Worm (Caenorhabditis elegans) whole organism, L2 larva: ENCODE data around the gene hoe-1.

ENCODE experiments used
- C34F6.9 ChIP-seq: fragments of 150-350 bp; optimal IDR thresholded peaks from 2 replicates; lab custom pipeline; 2014; ENCODE audit warnings: missing biosample characterization, missing genetic modification characterization
- F13H6.1 ChIP-seq: sonication (generic microtip); optimal IDR thresholded peaks from 2 replicates; lab custom pipeline; 2016; ENCODE audit warnings: missing genetic modification characterization, missing compliant biosample characterization
- R02D3.7 ChIP-seq: fragments of 150-350 bp; optimal IDR thresholded peaks from 2 replicates; lab custom pipeline; 2014; ENCODE audit warnings: missing biosample characterization, missing genetic modification characterization
- Y55F3AM.14 ChIP-seq: fragments of 200-800 bp; sonication (Bioruptor generic); optimal IDR thresholded peaks from 2 replicates; lab custom pipeline; 2018; ENCODE audit warnings: mild to moderate bottlenecking, missing genetic modification characterization, missing compliant biosample characterization
- aly-2 ChIP-seq: fragments of 150-350 bp; optimal IDR thresholded peaks from 2 replicates; lab custom pipeline; 2014; ENCODE audit warnings: missing biosample characterization, missing genetic modification characterization
- ama-1 ChIP-seq: fragments of 150-350 bp; optimal IDR thresholded peaks from 2 replicates; lab custom pipeline; 2018; ENCODE audit warnings: inconsistent platforms
- ceh-82 ChIP-seq: fragments of 150-350 bp; optimal IDR thresholded peaks from 2 replicates; lab custom pipeline; 2014; ENCODE audit warnings: missing biosample characterization, missing genetic modification characterization
- crh-2 ChIP-seq: sonication (generic microtip); optimal IDR thresholded peaks from 2 replicates; lab custom pipeline; 2017; ENCODE audit warnings: missing biosample characterization, missing genetic modification characterization
- dmd-4 ChIP-seq: sonication (generic microtip); optimal IDR thresholded peaks from 2 replicates; lab custom pipeline; 2017; ENCODE audit warnings: missing biosample characterization, missing genetic modification characterization
- egl-27 ChIP-seq: sonication (generic microtip); optimal IDR thresholded peaks from 3 replicates; lab custom pipeline; 2017; ENCODE audit warnings: missing biosample characterization, missing genetic modification reagents, missing genetic modification characterization
- elt-1 ChIP-seq: fragments of 150-350 bp; optimal IDR thresholded peaks from 2 replicates; lab custom pipeline; 2014; ENCODE audit warnings: missing biosample characterization, missing genetic modification characterization
- elt-3 ChIP-seq: sonication (generic microtip); optimal IDR thresholded peaks from 2 replicates; lab custom pipeline; 2017; ENCODE audit warnings: missing biosample characterization, missing genetic modification characterization
- fos-1 ChIP-seq: fragments of 150-350 bp; optimal IDR thresholded peaks from 2 replicates; lab custom pipeline; 2014; ENCODE audit warnings: missing biosample characterization, missing genetic modification characterization
- gmeb-1 ChIP-seq: fragments of 150-350 bp; optimal IDR thresholded peaks from 2 replicates; lab custom pipeline; 2014; ENCODE audit warnings: missing biosample characterization, missing genetic modification characterization
- lin-11 ChIP-seq: fragments of 150-350 bp; sonication (generic microtip); optimal IDR thresholded peaks from 2 replicates; lab custom pipeline; 2014; ENCODE audit warnings: missing biosample characterization, missing genetic modification characterization, inconsistent platforms, mixed read lengths
- lin-13 ChIP-seq: fragments of 150-350 bp; optimal IDR thresholded peaks from 2 replicates; lab custom pipeline; 2014; ENCODE audit warnings: missing biosample characterization, missing genetic modification reagents, missing genetic modification characterization
- lin-39 ChIP-seq: fragments of 150-350 bp; optimal IDR thresholded peaks from 2 replicates; lab custom pipeline; 2014; ENCODE audit warnings: missing biosample characterization, missing genetic modification reagents, missing genetic modification characterization
- lsy-2 ChIP-seq, 2 experiments: fragments of 150-350 bp in 1 of 2; sonication (generic microtip) in 1 of 2; optimal IDR thresholded peaks; 2 replicates each; lab custom pipeline; 2014 to 2017; ENCODE audit warnings: missing biosample characterization in 2 of 2, missing genetic modification characterization in 2 of 2
- mab-5 ChIP-seq: fragments of 150-350 bp; optimal IDR thresholded peaks from 2 replicates; lab custom pipeline; 2014; ENCODE audit warnings: missing biosample characterization, missing genetic modification characterization
- mbf-1 ChIP-seq: sonication (generic microtip); optimal IDR thresholded peaks from 2 replicates; lab custom pipeline; 2017; ENCODE audit warnings: missing biosample characterization, missing genetic modification characterization
- mdl-1 ChIP-seq, 2 experiments: fragments of 150-350 bp in 1 of 2; sonication (generic microtip) in 1 of 2; optimal IDR thresholded peaks; 2 replicates each; lab custom pipeline; 2017; ENCODE audit warnings: missing biosample characterization in 2 of 2, missing genetic modification characterization in 2 of 2
- nhr-11 ChIP-seq: fragments of 150-350 bp; optimal IDR thresholded peaks from 2 replicates; lab custom pipeline; 2014; ENCODE audit warnings: missing biosample characterization, missing genetic modification characterization
- nhr-12 ChIP-seq: fragments of 150-350 bp; optimal IDR thresholded peaks from 2 replicates; lab custom pipeline; 2014; ENCODE audit warnings: missing biosample characterization, missing genetic modification characterization
- nhr-129 ChIP-seq: fragments of 150-350 bp; optimal IDR thresholded peaks from 2 replicates; lab custom pipeline; 2014; ENCODE audit warnings: missing biosample characterization, missing genetic modification characterization
- nhr-21 ChIP-seq: fragments of 150-350 bp; optimal IDR thresholded peaks from 2 replicates; lab custom pipeline; 2014; ENCODE audit warnings: missing biosample characterization, missing genetic modification characterization
- nhr-237 ChIP-seq: fragments of 150-350 bp; optimal IDR thresholded peaks from 2 replicates; lab custom pipeline; 2014; ENCODE audit warnings: missing biosample characterization, missing genetic modification characterization
- nhr-25 ChIP-seq: fragments of 150-350 bp; sonication (generic microtip); optimal IDR thresholded peaks from 3 replicates; lab custom pipeline; 2014; ENCODE audit warnings: missing biosample characterization, missing genetic modification characterization
- nhr-77 ChIP-seq: fragments of 150-350 bp; optimal IDR thresholded peaks from 2 replicates; lab custom pipeline; 2014; ENCODE audit warnings: missing biosample characterization, missing genetic modification characterization
- peb-1 ChIP-seq: fragments of 150-350 bp; optimal IDR thresholded peaks from 2 replicates; lab custom pipeline; 2014; ENCODE audit warnings: missing biosample characterization, missing genetic modification characterization
- skn-1 ChIP-seq: sonication (generic microtip); optimal IDR thresholded peaks from 2 replicates; lab custom pipeline; 2017; ENCODE audit warnings: missing biosample characterization, missing genetic modification characterization
- sma-3 ChIP-seq: sonication (generic microtip); optimal IDR thresholded peaks from 2 replicates; lab custom pipeline; 2016; ENCODE audit warnings: missing genetic modification reagents, missing genetic modification characterization, missing compliant biosample characterization
- sma-9 ChIP-seq, 2 experiments: fragments of 150-350 bp in 1 of 2; sonication (generic microtip) in 1 of 2; optimal IDR thresholded peaks; 2 replicates each; lab custom pipeline; 2014 to 2016; ENCODE audit warnings: missing genetic modification characterization in 2 of 2, mild to moderate bottlenecking in 1 of 2, missing biosample characterization in 1 of 2, missing compliant biosample characterization in 1 of 2, missing genetic modification reagents in 1 of 2, moderate library complexity in 1 of 2
- unc-39 ChIP-seq: fragments of 150-350 bp; optimal IDR thresholded peaks from 2 replicates; lab custom pipeline; 2014; ENCODE audit warnings: missing biosample characterization, missing genetic modification characterization
- unc-55 ChIP-seq: fragments of 150-350 bp; sonication (generic microtip); optimal IDR thresholded peaks from 3 replicates; lab custom pipeline; 2014; ENCODE audit warnings: missing biosample characterization, missing genetic modification reagents, missing genetic modification characterization
- unc-62 ChIP-seq: fragments of 150-350 bp; optimal IDR thresholded peaks from 2 replicates; lab custom pipeline; 2014; ENCODE audit warnings: missing biosample characterization, missing genetic modification reagents, missing genetic modification characterization
- zag-1 ChIP-seq: fragments of 150-350 bp; optimal IDR thresholded peaks from 2 replicates; lab custom pipeline; 2014; ENCODE audit warnings: missing biosample characterization, missing genetic modification characterization
- ztf-1 ChIP-seq: fragments of 200-800 bp; sonication (Bioruptor generic); conservative IDR thresholded peaks from 2 replicates; pipeline ENCODE4 v1.3.6; 2022; ENCODE audit warnings: missing genetic modification characterization, missing compliant biosample characterization
- ztf-11 ChIP-seq: sonication (generic microtip); optimal IDR thresholded peaks from 2 replicates; lab custom pipeline; 2017; ENCODE audit warnings: missing biosample characterization, missing genetic modification characterization
- ztf-4 ChIP-seq: fragments of 150-350 bp; optimal IDR thresholded peaks from 2 replicates; lab custom pipeline; 2014; ENCODE audit warnings: missing biosample characterization, missing genetic modification characterization

hoe-1 gene

ce11 chrIV:4710459-4710858 is 33.6 kb downstream of the hoe-1 start, which contains the start of gene cif-1:
TSS of gene cif-1 (minus strand) at chrIV:4710755.
- TF ChIP-seq ceh-82 (no peak), mab-5 (tag; lab: Kevin White, UChicago) (no peak), dmd-4 (tag; lab: Kevin White, UChicago) (no peak), nhr-237 (no peak), ama-1 (lab: Kevin White, UChicago) (no peak), sma-3 (GFP tag; lab: Kevin White, UChicago) (no peak), unc-39 (tag; lab: Kevin White, UChicago) (no peak)

ce11 chrIV:4705922-4706321 is 38.1 kb downstream of the hoe-1 start:
- no peak for TF ChIP-seq Y55F3AM.14 (GFP tag; lab: Kevin White, UChicago)
- no peak for TF ChIP-seq elt-1 (tag; lab: Kevin White, UChicago)
- TF ChIP-seq ztf-1 (GFP tag; lab: Robert Waterston, UW) = no peak
- TF ChIP-seq nhr-12 (tag; lab: Kevin White, UChicago) = no peak
- TF ChIP-seq nhr-11 (tag; lab: Kevin White, UChicago) = no peak
- no peak for TF ChIP-seq unc-62
- no peak for TF ChIP-seq nhr-21 (tag; lab: Kevin White, UChicago)
- TF ChIP-seq unc-39 (tag; lab: Kevin White, UChicago) = no peak

- TF ChIP-seq Y55F3AM.14 (GFP tag; lab: Kevin White, UChicago) (peak; percentile 10), nhr-25 (peak; percentile 24), skn-1 (no peak), sma-9 (GFP tag; optimal IDR thresholded peaks at IDR 0.05; lab: Kevin White, UChicago) (peak; percentile 68), sma-9 (tag; optimal IDR thresholded peaks at IDR 0.05; lab: Kevin White, UChicago) (no peak), ztf-4 (tag; lab: Kevin White, UChicago) (peak; percentile 15), ceh-82 (no peak), ama-1 (lab: Kevin White, UChicago) (no peak), nhr-129 (tag; lab: Kevin White, UChicago) (peak; percentile 76), egl-27 (no peak), nhr-77 (tag; lab: Kevin White, UChicago) (no peak), R02D3.7 (tag; lab: Kevin White, UChicago) (no peak), sma-3 (GFP tag; lab: Kevin White, UChicago) (peak; percentile 74), unc-55 (GFP tag; lab: Kevin White, UChicago) (peak; percentile 60), nhr-21 (tag; lab: Kevin White, UChicago) (peak; percentile 0), F13H6.1 (tag; lab: Kevin White, UChicago) (peak; percentile 75), lsy-2 (tag; optimal IDR thresholded peaks at IDR 0.05; lab: Kevin White, UChicago) (peak; percentile 40 to 68), crh-2 (tag; lab: Kevin White, UChicago) (peak; percentile 37), fos-1 (tag; lab: Kevin White, UChicago) (peak; percentile 91), lin-13 (GFP tag; lab: Kevin White, UChicago) (peak; percentile 39), aly-2 (no peak), mbf-1 (tag; lab: Kevin White, UChicago) (no peak), C34F6.9 (tag; lab: Kevin White, UChicago) (peak; percentile 60), lin-11 (tag; lab: Kevin White, UChicago) (peak; percentile 8), mdl-1 (tag; optimal IDR thresholded peaks at IDR 0.05; lab: Kevin White, UChicago) (no peak), ztf-11 (tag; lab: Kevin White, UChicago) (no peak), zag-1 (tag; lab: Kevin White, UChicago) (peak; percentile 40)
Measured at ce11 chrIV:4705182-4705581, 38.9 kb downstream of the hoe-1 start.

- TF ChIP-seq lin-39 = no peak
- no peak for TF ChIP-seq gmeb-1 (tag; lab: Kevin White, UChicago)
- no peak for TF ChIP-seq skn-1
- no peak for TF ChIP-seq Y55F3AM.14 (GFP tag; lab: Kevin White, UChicago)
- no peak for TF ChIP-seq sma-3 (GFP tag; lab: Kevin White, UChicago)
- no peak for TF ChIP-seq unc-55 (GFP tag; lab: Kevin White, UChicago)
- no peak for TF ChIP-seq sma-9 (GFP tag; optimal IDR thresholded peaks at IDR 0.05; lab: Kevin White, UChicago)
- no peak for TF ChIP-seq sma-9 (tag; optimal IDR thresholded peaks at IDR 0.05; lab: Kevin White, UChicago)
- no peak for TF ChIP-seq nhr-12 (tag; lab: Kevin White, UChicago)
- no peak for TF ChIP-seq lin-13 (GFP tag; lab: Kevin White, UChicago)
- no peak for TF ChIP-seq mbf-1 (tag; lab: Kevin White, UChicago)
- no peak for TF ChIP-seq ceh-82
- TF ChIP-seq crh-2 (tag; lab: Kevin White, UChicago) = no peak
- no peak for TF ChIP-seq peb-1
- TF ChIP-seq elt-3 (tag; lab: Kevin White, UChicago) = no peak
- TF ChIP-seq mdl-1 (tag; optimal IDR thresholded peaks at IDR 0.05; lab: Kevin White, UChicago) = no peak
- TF ChIP-seq, all 48 proteins: peak for 0
Measured at ce11 chrIV:4703911-4704310, 40.2 kb downstream of the hoe-1 start, which contains the start of gene ogdh-1. TSS of gene ogdh-1 (minus strand) at chrIV:4704011.
